Fruit fly (Drosophila melanogaster): ENCODE data around the gene Adgf-C.

DNA sequence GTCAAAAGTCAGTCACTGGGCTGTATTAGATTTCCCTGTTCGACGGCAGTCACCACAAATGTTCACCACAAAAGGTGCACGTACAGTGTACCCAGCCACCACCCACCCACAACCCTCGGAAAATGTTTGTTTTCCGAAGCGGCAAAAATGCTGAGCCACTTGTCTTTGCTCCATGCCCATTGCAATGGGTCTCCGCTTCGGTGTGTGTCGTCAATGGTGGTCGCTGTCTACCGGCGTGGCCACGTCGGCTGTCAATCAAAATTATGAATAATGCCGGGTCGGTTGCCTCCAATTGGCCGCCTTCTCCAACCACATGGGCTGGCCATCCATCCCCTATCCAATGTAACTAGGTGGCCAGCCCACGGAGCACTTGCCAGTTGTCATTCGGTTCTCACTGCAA, 6.4 kb upstream of the Adgf-C start, which contains the start of gene ninaB:
- TF ChIP-seq Myc (optimal IDR thresholded peaks at IDR 0.05) (no peak), h (optimal IDR thresholded peaks at IDR 0.05) (no peak), psq (optimal IDR thresholded peaks at IDR 0.05) (no peak), insv (optimal IDR thresholded peaks at IDR 0.05) (no peak), ttk (optimal IDR thresholded peaks at IDR 0.05) (no peak), Sin3A (optimal IDR thresholded peaks at IDR 0.05) (no peak)
